Worm (Caenorhabditis elegans): ENCODE measurements around the gene pacl-1.

pacl-1 gene

ce11 chrV:16275347-16275746 is at the start of gene pacl-1:
pacl-1 (minus strand) TSS chrV:16275447.
- no peak for TF ChIP-seq unc-62 (GFP tag; optimal IDR thresholded peaks at IDR 0.05)

- TF ChIP-seq unc-62 (GFP tag; optimal IDR thresholded peaks at IDR 0.05) = no peak
Observed at ce11 chrV:16322155-16322554, 46.9 kb upstream of the pacl-1 start.

ce11 chrV:16317244-16317643 is 42.0 kb upstream of the pacl-1 start, which contains the start of gene srh-180:
srh-180 (plus strand) TSS chrV:16317544.
- TF ChIP-seq unc-62 (GFP tag; optimal IDR thresholded peaks at IDR 0.05) = no peak

ce11 chrV:16315004-16315403 is 39.8 kb upstream of the pacl-1 start, which contains the start of gene str-214:
str-214 (plus strand) TSS chrV:16315304.
- TF ChIP-seq unc-62 (GFP tag; optimal IDR thresholded peaks at IDR 0.05) = no peak

- no peak for TF ChIP-seq unc-62 (GFP tag; optimal IDR thresholded peaks at IDR 0.05)
Observed at ce11 chrV:16309523-16309922, 34.3 kb upstream of the pacl-1 start, which contains the start of gene oac-7. oac-7 (plus strand) TSS chrV:16309805.

ce11 chrV:16308343-16308742 is 33.1 kb upstream of the pacl-1 start:
- no peak for TF ChIP-seq unc-62 (GFP tag; optimal IDR thresholded peaks at IDR 0.05)

ce11 chrV:16307253-16307652 is 32.0 kb upstream of the pacl-1 start, which contains the start of gene srxa-7:
srxa-7 (plus strand) TSS chrV:16307553.
- no peak for TF ChIP-seq unc-62 (GFP tag; optimal IDR thresholded peaks at IDR 0.05)

ce11 chrV:16302439-16302838 is 27.2 kb upstream of the pacl-1 start, which contains the start of the genes C31A11.13 and oac-6:
C31A11.13 (minus strand) TSS chrV:16302551.
oac-6 (plus strand) TSS chrV:16302717.
- no peak for TF ChIP-seq unc-62 (GFP tag; optimal IDR thresholded peaks at IDR 0.05)

ce11 chrV:16300276-16300675 is 25.0 kb upstream of the pacl-1 start, which contains the start of gene srbc-82:
srbc-82 (plus strand) TSS chrV:16300576.
- no peak for TF ChIP-seq unc-62 (GFP tag; optimal IDR thresholded peaks at IDR 0.05)

ce11 chrV:16299834-16300233 is 24.6 kb upstream of the pacl-1 start:
- TF ChIP-seq unc-62 (GFP tag; optimal IDR thresholded peaks at IDR 0.05) = no peak

- no peak for TF ChIP-seq unc-62 (GFP tag; optimal IDR thresholded peaks at IDR 0.05)
Observed at ce11 chrV:16298669-16299068, 23.4 kb upstream of the pacl-1 start, which contains the start of gene srbc-84. srbc-84 (plus strand) TSS chrV:16298969.

- no peak for TF ChIP-seq unc-62 (GFP tag; optimal IDR thresholded peaks at IDR 0.05)
Observed at ce11 chrV:16297070-16297469, 21.8 kb upstream of the pacl-1 start, which contains the start of gene srbc-83. srbc-83 (plus strand) TSS chrV:16297370.

- no peak for TF ChIP-seq unc-62 (GFP tag; optimal IDR thresholded peaks at IDR 0.05)
Observed at ce11 chrV:16292409-16292808, 17.2 kb upstream of the pacl-1 start, which contains the start of gene oac-5. oac-5 (plus strand) TSS chrV:16292709.

- TF ChIP-seq unc-62 (GFP tag; optimal IDR thresholded peaks at IDR 0.05) = no peak
Observed at ce11 chrV:16287619-16288018, 12.4 kb upstream of the pacl-1 start, which contains the start of gene F28G4.3. F28G4.3 (minus strand) TSS chrV:16287719.

- TF ChIP-seq unc-62 (GFP tag; optimal IDR thresholded peaks at IDR 0.05) = no peak
Observed at ce11 chrV:16285794-16286193, 10.5 kb upstream of the pacl-1 start, which contains the start of gene F28G4.4. F28G4.4 (minus strand) TSS chrV:16285894.

ce11 chrV:16282147-16282546 is 6.9 kb upstream of the pacl-1 start, which contains the start of gene F28G4.2:
F28G4.2 (minus strand) TSS chrV:16282321.
- TF ChIP-seq unc-62 (GFP tag; optimal IDR thresholded peaks at IDR 0.05) = no peak

ce11 chrV:16277918-16278317 is 2.7 kb upstream of the pacl-1 start, which contains the start of gene cyp-37B1:
cyp-37B1 (plus strand) TSS chrV:16278116.
- no peak for TF ChIP-seq unc-62 (GFP tag; optimal IDR thresholded peaks at IDR 0.05)

All from whole organism, dauer.